Worm (Caenorhabditis elegans): Measurements from ENCODE around the gene T05B9.1.

The T05B9.1 gene

DNA sequence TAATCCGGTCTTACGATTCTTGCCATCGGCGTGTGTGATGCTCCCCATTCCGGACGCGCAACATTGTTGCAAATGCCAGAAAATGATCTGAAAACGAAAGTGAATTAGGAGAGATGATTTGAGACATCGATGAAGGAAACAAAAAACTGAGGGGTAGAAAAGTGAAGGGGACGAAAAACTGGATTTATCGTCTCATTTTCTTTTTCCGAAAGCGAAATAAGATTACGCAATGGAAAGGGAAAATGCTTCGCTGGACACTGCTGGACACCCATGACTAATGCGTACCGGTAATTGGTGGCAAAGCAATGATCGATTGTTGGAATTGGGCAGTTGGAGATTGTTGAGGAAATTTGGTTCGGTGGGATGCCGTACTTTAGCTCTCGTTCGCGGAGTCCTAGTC, 14.5 kb downstream of the T05B9.1 start:
- no peak for TF ChIP-seq unc-62 (GFP tag; optimal IDR thresholded peaks at IDR 0.05)
- TF ChIP-seq nhr-28 (tag; optimal IDR thresholded peaks at IDR 0.05), result no peak
- peak; percentile 73 for TF ChIP-seq blmp-1 (tag; optimal IDR thresholded peaks at IDR 0.05)

DNA sequence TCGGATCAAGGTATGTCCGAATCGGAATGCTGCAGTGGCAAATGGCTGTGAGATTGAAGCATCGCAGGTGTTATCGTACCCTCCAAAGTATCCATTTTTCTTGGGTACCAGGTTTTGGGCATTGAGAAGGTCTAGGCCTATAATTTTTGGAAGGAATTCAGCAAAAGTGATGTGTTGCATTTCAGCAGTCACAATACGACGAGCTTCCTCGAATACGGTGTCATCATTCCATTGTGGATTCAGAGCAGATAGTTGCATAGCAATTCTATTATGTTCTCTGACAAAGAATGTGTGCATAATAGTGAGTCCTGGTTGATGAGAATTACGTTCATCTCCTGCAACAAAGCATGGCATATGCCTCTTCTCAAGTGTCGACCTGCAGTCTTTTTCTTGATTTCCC, 18.1 kb downstream of the T05B9.1 start:
- TF ChIP-seq blmp-1 (tag; optimal IDR thresholded peaks at IDR 0.05) (no peak), M03D4.4 (tag; optimal IDR thresholded peaks at IDR 0.05) (no peak), nhr-76 (tag; optimal IDR thresholded peaks at IDR 0.05) (no peak), mep-1 (tag; optimal IDR thresholded peaks at IDR 0.05) (no peak)

DNA sequence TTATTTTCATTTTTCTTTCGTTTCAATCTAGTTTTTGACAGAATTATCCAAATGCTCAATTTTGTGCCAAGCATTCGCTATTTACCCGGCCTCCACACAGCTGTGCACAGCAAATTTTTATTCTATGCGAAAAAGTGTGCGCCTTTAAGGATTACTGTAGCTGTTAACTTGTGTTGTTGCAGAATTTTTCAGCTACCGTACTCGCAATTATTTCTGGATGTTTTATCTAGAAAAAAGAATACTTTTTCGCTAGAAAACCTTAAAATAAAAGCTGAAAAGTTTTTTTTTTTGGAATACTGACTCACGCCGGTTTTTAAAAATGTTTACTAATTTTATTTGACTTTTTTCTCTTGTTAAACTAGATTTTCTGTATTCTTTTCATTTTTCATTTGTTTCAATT, 19.5 kb downstream of the T05B9.1 start:
- TF ChIP-seq M03D4.4 (tag; optimal IDR thresholded peaks at IDR 0.05), result no peak
- no peak for TF ChIP-seq nhr-12 (tag; optimal IDR thresholded peaks at IDR 0.05)
- TF ChIP-seq ceh-43 (GFP tag; optimal IDR thresholded peaks at IDR 0.05), result no peak
- no peak for TF ChIP-seq snpc-4 (tag; optimal IDR thresholded peaks at IDR 0.05)
- no peak for TF ChIP-seq sptf-1 (tag; optimal IDR thresholded peaks at IDR 0.05)
- TF ChIP-seq nhr-76 (tag; optimal IDR thresholded peaks at IDR 0.05), result no peak

DNA sequence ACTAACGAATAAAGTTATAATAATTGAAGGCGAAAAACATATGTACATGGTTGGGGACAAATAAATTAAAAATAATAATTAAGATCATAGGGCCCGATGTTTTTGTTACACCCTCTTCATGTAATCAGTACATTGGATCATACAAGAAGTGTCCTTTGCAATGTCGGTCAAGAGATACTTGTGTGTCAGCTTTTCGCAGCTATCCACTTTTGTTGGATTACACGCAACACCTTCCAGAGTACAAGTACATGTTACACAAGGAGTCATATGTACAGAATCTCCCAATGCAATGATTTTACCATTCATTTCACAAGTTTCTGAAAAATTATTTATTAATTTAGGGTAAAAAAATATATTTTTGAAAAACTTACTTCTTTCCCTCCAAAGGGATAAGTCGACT, 20.0 kb downstream of the T05B9.1 start:
- no peak for TF ChIP-seq unc-39 (tag; optimal IDR thresholded peaks at IDR 0.05)
- TF ChIP-seq nhr-28 (tag; optimal IDR thresholded peaks at IDR 0.05), result no peak
- no peak for TF ChIP-seq unc-120 (tag; optimal IDR thresholded peaks at IDR 0.05; ENCODE audit: poor library complexity, severe bottlenecking)
- TF ChIP-seq lin-32 (GFP tag; optimal IDR thresholded peaks at IDR 0.05), result no peak
- TF ChIP-seq hlh-1 (tag; optimal IDR thresholded peaks at IDR 0.05), result no peak
- TF ChIP-seq ceh-39 (tag; optimal IDR thresholded peaks at IDR 0.05), result no peak
- TF ChIP-seq mls-2 (tag; optimal IDR thresholded peaks at IDR 0.05), result no peak
- no peak for TF ChIP-seq pha-4 (tag; optimal IDR thresholded peaks at IDR 0.05)
- no peak for TF ChIP-seq elt-3 (tag; optimal IDR thresholded peaks at IDR 0.05)
- TF ChIP-seq nhr-237 (tag; optimal IDR thresholded peaks at IDR 0.05), result no peak
- TF ChIP-seq tbx-8 (GFP tag; optimal IDR thresholded peaks at IDR 0.05), result no peak
- no peak for TF ChIP-seq blmp-1 (tag; optimal IDR thresholded peaks at IDR 0.05)
- no peak for TF ChIP-seq nhr-12 (tag; optimal IDR thresholded peaks at IDR 0.05)
- no peak for TF ChIP-seq sptf-1 (tag; optimal IDR thresholded peaks at IDR 0.05)

DNA sequence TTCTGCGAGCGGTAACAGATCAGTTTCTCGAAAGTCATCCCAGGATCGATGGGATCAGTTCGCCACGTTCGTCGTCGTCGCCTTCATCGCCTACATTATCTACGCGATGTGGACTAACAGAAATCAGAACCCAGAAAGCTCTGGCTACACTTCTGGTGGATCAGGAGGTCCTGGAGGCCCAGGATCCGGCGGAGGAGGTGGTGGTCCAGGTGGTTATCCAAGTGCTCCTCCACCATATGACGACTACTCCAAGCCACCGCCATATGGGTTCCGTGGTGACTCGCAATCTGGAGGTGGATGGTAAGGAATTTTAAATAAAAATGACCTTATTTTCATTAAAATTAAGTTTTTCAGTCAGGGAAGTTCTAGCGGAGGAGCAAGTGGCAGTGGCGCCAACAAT, 20.8 kb downstream of the T05B9.1 start:
- no peak for TF ChIP-seq blmp-1 (tag; optimal IDR thresholded peaks at IDR 0.05)
- TF ChIP-seq lsy-2 (tag; optimal IDR thresholded peaks at IDR 0.05), result no peak
- no peak for TF ChIP-seq ceh-83 (GFP tag; optimal IDR thresholded peaks at IDR 0.05)
- TF ChIP-seq M03D4.4 (tag; optimal IDR thresholded peaks at IDR 0.05), result no peak
- TF ChIP-seq unc-62 (GFP tag; optimal IDR thresholded peaks at IDR 0.05), result no peak
- TF ChIP-seq elt-1 (tag; optimal IDR thresholded peaks at IDR 0.05; ENCODE audit: borderline replicate concordance, insufficient read depth), result no peak
- no peak for TF ChIP-seq ces-1 (GFP tag; optimal IDR thresholded peaks at IDR 0.05)
- TF ChIP-seq mep-1 (tag; optimal IDR thresholded peaks at IDR 0.05), result no peak
- TF ChIP-seq sem-2 (GFP tag; optimal IDR thresholded peaks at IDR 0.05), result no peak

DNA sequence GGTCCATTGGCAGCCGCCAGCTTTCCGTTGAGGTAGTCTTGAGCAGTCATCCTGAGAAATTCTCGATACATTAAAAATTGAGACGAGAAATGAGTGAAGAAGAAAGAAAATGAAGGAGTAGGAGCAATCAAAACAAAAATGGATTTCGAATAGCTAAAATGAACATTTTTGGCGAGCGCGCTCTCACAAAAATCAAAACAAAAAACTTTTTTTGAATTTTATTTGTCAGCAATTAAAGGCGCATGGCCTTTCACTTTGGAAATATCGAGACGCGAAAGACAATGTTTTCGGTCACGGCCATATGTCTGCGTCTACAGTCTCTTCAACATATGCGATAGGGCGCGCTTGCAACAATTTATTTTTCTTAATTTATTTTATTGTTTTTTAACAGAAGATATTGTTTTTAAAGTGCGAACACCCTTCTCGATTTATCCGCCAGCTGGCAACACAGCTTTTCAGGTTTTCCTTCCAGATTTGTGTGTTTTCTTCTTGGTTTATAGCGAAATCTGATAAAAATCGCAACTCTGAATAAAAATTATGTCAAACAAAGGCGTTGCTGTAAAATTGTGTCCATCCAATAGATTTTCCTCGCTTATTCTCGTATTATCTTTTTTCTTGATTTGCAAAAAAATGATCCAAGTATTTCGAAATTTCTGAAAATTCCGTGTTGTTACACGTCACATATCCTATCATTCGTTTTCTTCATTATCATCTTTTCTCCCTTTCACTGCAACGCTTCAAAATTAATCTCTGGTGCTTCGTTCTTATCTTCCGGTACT, 21.9 kb downstream of the T05B9.1 start, which contains the start of the genes rpn-9 and T06D8.9:
rpn-9 (minus strand) TSS at position 51 of the 779 bp plus-strand sequence.
T06D8.9 (plus strand) TSS at position 729 of the 779 bp plus-strand sequence.
- TF ChIP-seq blmp-1 (tag; optimal IDR thresholded peaks at IDR 0.05), result peak; percentile 26
- TF ChIP-seq nhr-28 (tag; optimal IDR thresholded peaks at IDR 0.05), result no peak
- peak; percentile 83 for TF ChIP-seq lsy-2 (tag; optimal IDR thresholded peaks at IDR 0.05)
- TF ChIP-seq nhr-2 (tag; optimal IDR thresholded peaks at IDR 0.05), result no peak
- TF ChIP-seq lin-32 (GFP tag; optimal IDR thresholded peaks at IDR 0.05), result no peak
- TF ChIP-seq unc-62 (GFP tag; optimal IDR thresholded peaks at IDR 0.05), result peak; percentile 59
- TF ChIP-seq zip-8 (tag; optimal IDR thresholded peaks at IDR 0.05), result no peak
- no peak for TF ChIP-seq cnd-1 (tag; optimal IDR thresholded peaks at IDR 0.05)
- peak; percentile 92 for TF ChIP-seq mep-1 (tag; optimal IDR thresholded peaks at IDR 0.05)
- TF ChIP-seq tbx-8 (GFP tag; optimal IDR thresholded peaks at IDR 0.05), result no peak
- TF ChIP-seq ceh-43 (GFP tag; optimal IDR thresholded peaks at IDR 0.05), result no peak
- TF ChIP-seq pha-4 (tag; optimal IDR thresholded peaks at IDR 0.05), result peak; percentile 68
- TF ChIP-seq nhr-237 (tag; optimal IDR thresholded peaks at IDR 0.05), result peak; percentile 91
- TF ChIP-seq elt-3 (tag; optimal IDR thresholded peaks at IDR 0.05), result no peak
- TF ChIP-seq ham-2 (GFP tag; optimal IDR thresholded peaks at IDR 0.05), result no peak
- TF ChIP-seq hlh-1 (tag; optimal IDR thresholded peaks at IDR 0.05), result peak; percentile 62
- TF ChIP-seq snpc-4 (tag; optimal IDR thresholded peaks at IDR 0.05), result no peak
- TF ChIP-seq sptf-1 (tag; optimal IDR thresholded peaks at IDR 0.05), result no peak
- TF ChIP-seq M03D4.4 (tag; optimal IDR thresholded peaks at IDR 0.05), result no peak
- no peak for TF ChIP-seq ceh-39 (tag; optimal IDR thresholded peaks at IDR 0.05)
- TF ChIP-seq sem-2 (GFP tag; optimal IDR thresholded peaks at IDR 0.05), result no peak
- TF ChIP-seq lin-13 (tag; optimal IDR thresholded peaks at IDR 0.05), result peak; percentile 69
- peak; percentile 39 for TF ChIP-seq mls-2 (tag; optimal IDR thresholded peaks at IDR 0.05)
- TF ChIP-seq nhr-12 (tag; optimal IDR thresholded peaks at IDR 0.05), result no peak
- no peak for TF ChIP-seq ceh-83 (GFP tag; optimal IDR thresholded peaks at IDR 0.05)
- TF ChIP-seq elt-1 (tag; optimal IDR thresholded peaks at IDR 0.05; ENCODE audit: borderline replicate concordance, insufficient read depth), result no peak
- TF ChIP-seq unc-120 (tag; optimal IDR thresholded peaks at IDR 0.05; ENCODE audit: poor library complexity, severe bottlenecking), result peak; percentile 55
- TF ChIP-seq bed-3 (GFP tag; optimal IDR thresholded peaks at IDR 0.05), result no peak
- TF ChIP-seq ztf-11 (tag; optimal IDR thresholded peaks at IDR 0.05), result no peak
- TF ChIP-seq unc-39 (tag; optimal IDR thresholded peaks at IDR 0.05), result no peak
- TF ChIP-seq flh-1 (GFP tag; optimal IDR thresholded peaks at IDR 0.05), result no peak
- TF ChIP-seq nhr-76 (tag; optimal IDR thresholded peaks at IDR 0.05), result no peak
- no peak for TF ChIP-seq ces-1 (GFP tag; optimal IDR thresholded peaks at IDR 0.05)
- TF ChIP-seq drap-1 (GFP tag; optimal IDR thresholded peaks at IDR 0.05), result peak; percentile 24
